Fruit fly (Drosophila melanogaster) whole organism, embryonic: ENCODE data around the gene CG13690.

Source experiments
- B-H2 ChIP-seq: fragments of 200-800 bp; sonication (Bioruptor generic); optimal IDR thresholded peaks from 2 replicates; lab custom pipeline; 2018; ENCODE audit warnings: missing biosample characterization, mild to moderate bottlenecking, missing genetic modification characterization
- CG10267 ChIP-seq: fragments of 200-800 bp; sonication (Bioruptor generic); optimal IDR thresholded peaks from 2 replicates; lab custom pipeline; 2018; ENCODE audit warnings: missing biosample characterization, mild to moderate bottlenecking, missing genetic modification characterization, moderate library complexity
- CG11093 ChIP-seq: fragments of 200-800 bp; sonication (Bioruptor generic); IDR thresholded peaks from 3 replicates; pipeline ENCODE4 v1.3.6; 2022; ENCODE audit warnings: missing biosample characterization, missing genetic modification characterization
- CG11504 ChIP-seq: fragments of 200-800 bp; sonication (Bioruptor generic); optimal IDR thresholded peaks from 3 replicates; lab custom pipeline; 2019; ENCODE audit warnings: missing biosample characterization, mild to moderate bottlenecking, missing genetic modification characterization, moderate library complexity
- CG12769 ChIP-seq: fragments of 200-800 bp; sonication (Bioruptor generic); optimal IDR thresholded peaks from 2 replicates; lab custom pipeline; 2019; ENCODE audit warnings: missing biosample characterization, mild to moderate bottlenecking, missing genetic modification characterization, moderate library complexity
- CG14441 ChIP-seq: fragments of 200-800 bp; sonication (Bioruptor generic); IDR thresholded peaks from 2 replicates; pipeline ENCODE4 v1.3.6; 2022; ENCODE audit warnings: missing biosample characterization, missing genetic modification characterization
- CG14710 ChIP-seq: fragments of 200-800 bp; sonication (Bioruptor generic); optimal IDR thresholded peaks from 3 replicates; lab custom pipeline; 2019; ENCODE audit warnings: missing biosample characterization, mild to moderate bottlenecking, missing genetic modification characterization, moderate library complexity
- CG2678 ChIP-seq: fragments of 200-800 bp; sonication (Bioruptor generic); optimal IDR thresholded peaks from 3 replicates; lab custom pipeline; 2019; ENCODE audit warnings: missing biosample characterization, mild to moderate bottlenecking, missing genetic modification characterization, moderate library complexity
- CG34422 ChIP-seq: fragments of 200-800 bp; sonication (Bioruptor generic); IDR thresholded peaks from 3 replicates; pipeline ENCODE4 v1.3.6; 2022; ENCODE audit warnings: missing biosample characterization, missing genetic modification characterization
- CG4360 ChIP-seq: fragments of 200-800 bp; sonication (Bioruptor generic); IDR thresholded peaks from 2 replicates; pipeline ENCODE4 v1.3.6; 2022; ENCODE audit warnings: missing biosample characterization, missing genetic modification characterization
- CG4424 ChIP-seq: fragments of 200-800 bp; sonication (Bioruptor generic); optimal IDR thresholded peaks from 3 replicates; lab custom pipeline; 2016; ENCODE audit warnings: missing biosample characterization, missing genetic modification characterization
- CG7963 ChIP-seq: fragments of 200-800 bp; sonication (Bioruptor generic); IDR thresholded peaks from 3 replicates; pipeline ENCODE4 v1.3.6; 2022; ENCODE audit warnings: missing biosample characterization, missing genetic modification characterization; ENCODE audit not compliant: partially characterized antibody
- CG8388 ChIP-seq: fragments of 200-800 bp; sonication (Bioruptor generic); optimal IDR thresholded peaks from 2 replicates; lab custom pipeline; 2019; ENCODE audit warnings: missing biosample characterization, mild to moderate bottlenecking, missing genetic modification characterization, moderate library complexity
- D ChIP-seq, 2 experiments: fragments of 200-800 bp in 1 of 2; fragments of >200 bp in 1 of 2; sonication (Bioruptor generic) in 1 of 2; optimal IDR thresholded peaks; 2 replicates in 1 of 2; 3 replicates in 1 of 2; lab custom pipeline; 2017; ENCODE audit warnings: mild to moderate bottlenecking in 1 of 2, missing biosample characterization in 1 of 2, missing genetic modification characterization in 1 of 2, missing genetic modification reagents in 1 of 2
- Dfd ChIP-seq, 2 experiments: fragments of >200 bp; optimal IDR thresholded peaks; 2 replicates each; lab custom pipeline; 2017; ENCODE audit warnings: missing biosample characterization in 2 of 2, missing genetic modification characterization in 2 of 2
- ERR ChIP-seq: fragments of 200-800 bp; sonication (Bioruptor generic); optimal IDR thresholded peaks from 2 replicates; lab custom pipeline; 2016; ENCODE audit warnings: missing biosample characterization, missing genetic modification characterization
- Ets65A ChIP-seq: fragments of 200-800 bp; sonication (Bioruptor generic); peaks from one replicate; lab custom pipeline; 2016; ENCODE audit warnings: missing biosample characterization, missing genetic modification characterization
- H15 ChIP-seq: fragments of 200-800 bp; sonication (Bioruptor generic); IDR thresholded peaks from 3 replicates; pipeline ENCODE4 v1.3.6; 2022; ENCODE audit warnings: missing biosample characterization, missing genetic modification characterization
- HLH4C ChIP-seq: fragments of 200-800 bp; sonication (Bioruptor generic); IDR thresholded peaks from 3 replicates; pipeline ENCODE4 v1.3.6; 2022; ENCODE audit warnings: missing biosample characterization, missing genetic modification characterization; ENCODE audit not compliant: partially characterized antibody
- Hand ChIP-seq: fragments of 200-800 bp; sonication (Bioruptor generic); optimal IDR thresholded peaks from 2 replicates; lab custom pipeline; 2017; ENCODE audit warnings: mild to moderate bottlenecking, missing biosample characterization, missing genetic modification reagents, missing genetic modification characterization
- Hr3 ChIP-seq: fragments of 200-800 bp; sonication (Bioruptor generic); optimal IDR thresholded peaks from 3 replicates; lab custom pipeline; 2016; ENCODE audit warnings: missing biosample characterization, missing genetic modification characterization
- Hr78 ChIP-seq, 2 experiments: fragments of 200-800 bp in 1 of 2; fragments of >200 bp in 1 of 2; sonication (Bioruptor generic) in 1 of 2; optimal IDR thresholded peaks; 2 replicates each; lab custom pipeline; 2017 to 2019; ENCODE audit warnings: missing biosample characterization in 2 of 2, missing genetic modification characterization in 2 of 2, mild to moderate bottlenecking in 1 of 2, moderate library complexity in 1 of 2
- Nf-YC ChIP-seq: fragments of 200-800 bp; optimal IDR thresholded peaks from 3 replicates; lab custom pipeline; 2019; ENCODE audit warnings: missing biosample characterization, mild to moderate bottlenecking, missing genetic modification characterization, moderate library complexity
- Pdp1 ChIP-seq, 2 experiments: fragments of 200-800 bp; sonication (Bioruptor generic); optimal IDR thresholded peaks; 3 replicates each; lab custom pipeline; 2016; ENCODE audit warnings: missing biosample characterization in 2 of 2, missing genetic modification characterization in 2 of 2, mild to moderate bottlenecking in 1 of 2, moderate library complexity in 1 of 2
- Sox100B ChIP-seq: fragments of 200-800 bp; sonication (Bioruptor generic); optimal IDR thresholded peaks from 3 replicates; lab custom pipeline; 2018; ENCODE audit warnings: missing biosample characterization, mild to moderate bottlenecking, missing genetic modification characterization
- Taf1 ChIP-seq: fragments of 200-800 bp; sonication (Bioruptor generic); IDR thresholded peaks from 2 replicates; pipeline ENCODE4 v1.3.6; 2022; ENCODE audit warnings: missing biosample characterization, missing genetic modification characterization
- Xrp1 ChIP-seq: fragments of 200-800 bp; sonication (Bioruptor generic); IDR thresholded peaks from 2 replicates; pipeline ENCODE4 v1.3.6; 2022; ENCODE audit warnings: missing biosample characterization, missing genetic modification characterization
- ash1 ChIP-seq: fragments of 200-800 bp; sonication (Bioruptor generic); optimal IDR thresholded peaks from 2 replicates; lab custom pipeline; 2018; ENCODE audit warnings: missing biosample characterization, mild to moderate bottlenecking, missing genetic modification characterization
- cad ChIP-seq: fragments of >200 bp; optimal IDR thresholded peaks from 2 replicates; lab custom pipeline; 2017; ENCODE audit warnings: missing biosample characterization, missing genetic modification characterization
- crc ChIP-seq: fragments of 200-800 bp; sonication (Bioruptor generic); optimal IDR thresholded peaks from 2 replicates; lab custom pipeline; 2016; ENCODE audit warnings: missing biosample characterization, missing genetic modification characterization
- danr ChIP-seq: fragments of 200-800 bp; sonication (Bioruptor generic); IDR thresholded peaks from 2 replicates; pipeline ENCODE4 v1.3.6; 2022; ENCODE audit warnings: missing biosample characterization, missing genetic modification characterization
- dmrt99B ChIP-seq: fragments of 200-800 bp; sonication (Bioruptor generic); optimal IDR thresholded peaks from 2 replicates; lab custom pipeline; 2018; ENCODE audit warnings: missing biosample characterization, mild to moderate bottlenecking, missing genetic modification characterization, moderate library complexity
- eve ChIP-seq, 2 experiments: fragments of >200 bp; optimal IDR thresholded peaks; 2 replicates each; lab custom pipeline; 2017; ENCODE audit warnings: missing biosample characterization in 2 of 2, missing genetic modification characterization in 2 of 2
- exex ChIP-seq: fragments of 200-800 bp; sonication (Bioruptor generic); optimal IDR thresholded peaks from 4 replicates; lab custom pipeline; 2018; ENCODE audit warnings: missing biosample characterization, mild to moderate bottlenecking, missing genetic modification characterization, moderate library complexity
- gem ChIP-seq: fragments of 200-800 bp; sonication (Bioruptor generic); optimal IDR thresholded peaks from 2 replicates; lab custom pipeline; 2019; ENCODE audit warnings: missing biosample characterization, mild to moderate bottlenecking, missing genetic modification characterization, moderate library complexity
- jing ChIP-seq: fragments of 200-800 bp; sonication (Bioruptor generic); optimal IDR thresholded peaks from 2 replicates; lab custom pipeline; 2018; ENCODE audit warnings: missing biosample characterization, mild to moderate bottlenecking, missing genetic modification characterization
- lab ChIP-seq: fragments of 200-800 bp; sonication (Bioruptor generic); optimal IDR thresholded peaks from 3 replicates; lab custom pipeline; 2017; ENCODE audit warnings: missing biosample characterization, missing genetic modification characterization, mild to moderate bottlenecking, moderate library complexity, missing genetic modification reagents
- lola ChIP-seq, 3 experiments: fragments of >200 bp in 2 of 3; fragments of 200-800 bp in 1 of 3; sonication (Bioruptor generic) in 1 of 3; optimal IDR thresholded peaks; 2 replicates each; lab custom pipeline; 2017 to 2019; ENCODE audit warnings: missing biosample characterization in 3 of 3, missing genetic modification characterization in 3 of 3, mild to moderate bottlenecking in 1 of 3, moderate library complexity in 1 of 3
- mirr ChIP-seq: fragments of 200-800 bp; sonication (Bioruptor generic); optimal IDR thresholded peaks from 3 replicates; lab custom pipeline; 2018; ENCODE audit warnings: missing biosample characterization, mild to moderate bottlenecking, missing genetic modification characterization
- nom ChIP-seq: fragments of 200-800 bp; sonication (Bioruptor generic); optimal IDR thresholded peaks from 2 replicates; lab custom pipeline; 2017; ENCODE audit warnings: missing biosample characterization, missing genetic modification characterization, mild to moderate bottlenecking, moderate library complexity, missing genetic modification reagents
- onecut ChIP-seq: fragments of 200-800 bp; sonication (Bioruptor generic); IDR thresholded peaks from 2 replicates; pipeline ENCODE4 v1.3.6; 2022; ENCODE audit warnings: missing biosample characterization, missing genetic modification characterization
- phol ChIP-seq: fragments of 200-800 bp; sonication (Bioruptor generic); optimal IDR thresholded peaks from 3 replicates; lab custom pipeline; 2018; ENCODE audit warnings: missing biosample characterization, mild to moderate bottlenecking, missing genetic modification characterization, moderate library complexity
- prd ChIP-seq, 3 experiments: fragments of >200 bp in 2 of 3; fragments of 200-800 bp in 1 of 3; sonication (Bioruptor generic) in 1 of 3; optimal IDR thresholded peaks in 2 of 3; IDR thresholded peaks in 1 of 3; 2 replicates in 2 of 3; 3 replicates in 1 of 3; pipeline versions ENCODE4 v1.3.6 to Lab custom; 2017 to 2022; ENCODE audit warnings: missing biosample characterization in 1 of 3, missing genetic modification characterization in 1 of 3
- seq ChIP-seq: fragments of 200-800 bp; sonication (Bioruptor generic); IDR thresholded peaks from 2 replicates; pipeline ENCODE4 v1.3.6; 2022; ENCODE audit warnings: missing biosample characterization, missing genetic modification characterization
- so ChIP-seq: fragments of 200-800 bp; sonication (Bioruptor generic); IDR thresholded peaks from 3 replicates; pipeline ENCODE4 v1.3.6; 2022; ENCODE audit warnings: missing biosample characterization, missing genetic modification characterization
- trh ChIP-seq: fragments of 200-800 bp; sonication (Bioruptor generic); optimal IDR thresholded peaks from 2 replicates; lab custom pipeline; 2016; ENCODE audit warnings: missing biosample characterization, missing genetic modification characterization
- wor ChIP-seq: fragments of 200-800 bp; sonication (Bioruptor generic); IDR thresholded peaks from 2 replicates; pipeline ENCODE4 v1.3.6; 2022; ENCODE audit warnings: missing biosample characterization, missing genetic modification characterization
- zfh2 ChIP-seq: fragments of 200-800 bp; sonication (Bioruptor generic); optimal IDR thresholded peaks from 2 replicates; lab custom pipeline; 2016; ENCODE audit warnings: missing biosample characterization, missing genetic modification characterization

CG13690 gene

DNA sequence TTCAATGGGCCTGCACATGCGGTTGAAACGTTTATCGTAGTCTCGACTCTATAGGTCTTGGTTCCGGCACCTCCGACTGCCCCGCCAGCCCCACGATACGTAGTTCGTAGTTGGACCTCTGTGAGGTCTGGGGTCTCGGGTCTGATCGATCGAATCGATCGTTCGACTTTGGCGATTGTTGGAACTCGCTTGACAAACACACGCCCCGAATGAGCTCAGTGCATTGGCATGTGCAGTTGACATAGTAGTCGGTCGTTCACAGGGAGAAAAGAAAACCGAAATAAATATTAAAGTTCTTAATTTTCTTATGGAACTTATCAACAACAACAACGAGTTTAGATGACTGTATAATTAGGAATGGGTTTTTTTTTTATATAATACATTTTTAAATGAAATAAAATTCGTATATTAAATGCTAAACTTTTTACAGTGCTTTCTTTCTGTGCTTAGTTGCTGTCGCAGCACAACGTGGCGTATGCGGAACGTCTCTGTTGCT, 15.9 kb upstream of the CG13690 start (continued):
- no peak for TF ChIP-seq zfh2 (GFP tag; lab: Kevin White, UChicago)
- TF ChIP-seq Xrp1 (GFP tag; lab: Robert Waterston, UW), result peak; percentile 36; the same call in 1 of the 2 replicates
- no peak for TF ChIP-seq CG11093 (GFP tag; lab: Robert Waterston, UW)
- TF ChIP-seq trh (GFP tag; lab: Kevin White, UChicago), result no peak
- peak; percentile 4 for TF ChIP-seq CG10267 (tag; lab: Kevin White, UChicago)
- TF ChIP-seq CG4424 (GFP tag; lab: Kevin White, UChicago), result no peak
- TF ChIP-seq Nf-YC (tag; lab: Kevin White, UChicago), result no peak
- peak; percentile 63 for TF ChIP-seq dmrt99B (tag; lab: Kevin White, UChicago)
- peak; percentile 39 for TF ChIP-seq CG8388 (GFP tag; lab: Kevin White, UChicago)
- no peak for TF ChIP-seq lola (GFP tag; optimal IDR thresholded peaks at IDR 0.05; lab: Kevin White, UChicago)
- no peak for TF ChIP-seq B-H2 (GFP tag; lab: Kevin White, UChicago)
- peak; percentile 42 for TF ChIP-seq CG2678 (tag; lab: Kevin White, UChicago)
- no peak for TF ChIP-seq eve (GFP tag; optimal IDR thresholded peaks at IDR 0.05; lab: Kevin White, UChicago)
- TF ChIP-seq CG11504, result peak; percentile 64
- no peak for TF ChIP-seq crc (GFP tag; lab: Kevin White, UChicago)
- peak; percentile 8 for TF ChIP-seq lab (GFP tag; lab: Kevin White, UChicago)
- no peak for TF ChIP-seq Taf1 (GFP tag; lab: Robert Waterston, UW)
- no peak for TF ChIP-seq H15
- TF ChIP-seq Hr78 (GFP tag; optimal IDR thresholded peaks at IDR 0.05; lab: Kevin White, UChicago), result peak in 1 of 2 experiments; percentile 43
- TF ChIP-seq phol (tag; lab: Kevin White, UChicago), result peak; percentile 24
- no peak for TF ChIP-seq mirr (GFP tag; lab: Kevin White, UChicago)
- TF ChIP-seq Hand, result no peak
- TF ChIP-seq CG12769, result no peak
- TF ChIP-seq HLH4C, result no peak
- no peak for TF ChIP-seq CG7963 (GFP tag; lab: Robert Waterston, UW)
- TF ChIP-seq CG14710 (tag; lab: Kevin White, UChicago), result peak; percentile 12
- 0 out of 2 replicates have a peak, but pooled peaks have one; percentile 12 for TF ChIP-seq seq (GFP tag; lab: Robert Waterston, UW)
- TF ChIP-seq CG34422 (GFP tag; lab: Robert Waterston, UW), result no peak
- no peak for TF ChIP-seq D (optimal IDR thresholded peaks at IDR 0.05; lab: Kevin White, UChicago)
- no peak for TF ChIP-seq D (GFP tag; optimal IDR thresholded peaks at IDR 0.05; lab: Kevin White, UChicago)
- no peak for TF ChIP-seq ERR
- TF ChIP-seq ash1, result no peak
- TF ChIP-seq danr, result 0 out of 2 replicates have a peak, but pooled peaks have one; percentile 5
- TF ChIP-seq so (GFP tag; lab: Robert Waterston, UW), result 0 out of 3 replicates have a peak, but pooled peaks have one; percentile 44
- peak; percentile 54 for TF ChIP-seq gem
- peak; percentile 51 for TF ChIP-seq onecut
- no peak for TF ChIP-seq CG14441
- no peak for TF ChIP-seq exex
- TF ChIP-seq wor (GFP tag; lab: Robert Waterston, UW), result no peak
- no peak for TF ChIP-seq cad (GFP tag; lab: Kevin White, UChicago)
- peak; percentile 71 for TF ChIP-seq Ets65A
- TF ChIP-seq prd (optimal IDR thresholded peaks at IDR 0.05; lab: Kevin White, UChicago), result no peak
- peak; percentile 21; the same call in 1 of the 3 replicates for TF ChIP-seq prd (GFP tag; IDR thresholded peaks at IDR 0.05; lab: Robert Waterston, UW)
- no peak for TF ChIP-seq Dfd (GFP tag; optimal IDR thresholded peaks at IDR 0.05; lab: Kevin White, UChicago)
- no peak for TF ChIP-seq Hr3 (GFP tag; lab: Kevin White, UChicago)
- TF ChIP-seq jing (GFP tag; lab: Kevin White, UChicago), result no peak
- 0 out of 2 replicates have a peak, but pooled peaks have one; percentile 20 for TF ChIP-seq CG4360 (GFP tag; lab: Robert Waterston, UW)
- no peak for TF ChIP-seq nom
- TF ChIP-seq Sox100B (GFP tag; lab: Kevin White, UChicago), result peak; percentile 4
- no peak for TF ChIP-seq Pdp1 (GFP tag; optimal IDR thresholded peaks at IDR 0.05; lab: Kevin White, UChicago)
